Fruit fly (Drosophila melanogaster) whole organism, wandering third instar larva: ENCODE data around the gene CG18473.
A peak's percentile ranks its signal among the peaks of the same experiment; 100 is the strongest.

ENCODE experiments used
- Abd-B ChIP-seq: fragments of >200 bp; optimal IDR thresholded peaks from 2 replicates; lab custom pipeline; 2017; ENCODE audit warnings: missing biosample characterization, missing genetic modification characterization
- CG32264 ChIP-seq: fragments of 200-800 bp; sonication (Bioruptor generic); optimal IDR thresholded peaks from 2 replicates; lab custom pipeline; 2016; ENCODE audit warnings: missing biosample characterization, missing genetic modification characterization
- CG9705 ChIP-seq: fragments of 200-800 bp; sonication (Bioruptor generic); optimal IDR thresholded peaks from 2 replicates; lab custom pipeline; 2018; ENCODE audit warnings: missing biosample characterization, mild to moderate bottlenecking, missing genetic modification characterization
- CrebA ChIP-seq: fragments of 200-800 bp; sonication (Bioruptor generic); optimal IDR thresholded peaks from 2 replicates; lab custom pipeline; 2016; ENCODE audit warnings: missing biosample characterization, mild to moderate bottlenecking, missing genetic modification characterization, borderline replicate concordance
- Dfd ChIP-seq: fragments of >200 bp; optimal IDR thresholded peaks from 2 replicates; lab custom pipeline; 2017; ENCODE audit warnings: missing biosample characterization, missing genetic modification characterization
- GATAd ChIP-seq: sonication (Bioruptor generic); optimal IDR thresholded peaks from 2 replicates; lab custom pipeline; 2016; ENCODE audit warnings: missing biosample characterization, missing genetic modification characterization
- HLH106 ChIP-seq: fragments of 200-800 bp; optimal IDR thresholded peaks from 3 replicates; lab custom pipeline; 2019; ENCODE audit warnings: missing biosample characterization, mild to moderate bottlenecking, missing genetic modification characterization, moderate library complexity
- Hnf4 ChIP-seq: fragments of 200-800 bp; sonication (Bioruptor generic); optimal IDR thresholded peaks from 2 replicates; lab custom pipeline; 2016; ENCODE audit warnings: missing biosample characterization, mild to moderate bottlenecking, missing genetic modification characterization
- Hr78 ChIP-seq: fragments of >200 bp; optimal IDR thresholded peaks from 2 replicates; lab custom pipeline; 2017; ENCODE audit warnings: missing biosample characterization, missing genetic modification characterization
- Hr83 ChIP-seq: fragments of 200-300 bp; sonication (Bioruptor generic); optimal IDR thresholded peaks from 2 replicates; lab custom pipeline; 2016; ENCODE audit warnings: missing biosample characterization, mild to moderate bottlenecking, missing genetic modification characterization, moderate library complexity; ENCODE audit not compliant: poor library complexity, severe bottlenecking
- Jra ChIP-seq: sonication (Bioruptor generic); optimal IDR thresholded peaks from 2 replicates; lab custom pipeline; 2016; ENCODE audit warnings: missing biosample characterization, missing genetic modification characterization
- Mio ChIP-seq: sonication (Bioruptor generic); optimal IDR thresholded peaks from 2 replicates; lab custom pipeline; 2016; ENCODE audit warnings: missing biosample characterization, missing genetic modification characterization
- Myc ChIP-seq: fragments of >200 bp; optimal IDR thresholded peaks from 2 replicates; lab custom pipeline; 2017
- N ChIP-seq: fragments of >200 bp; optimal IDR thresholded peaks from 2 replicates; lab custom pipeline; 2018; ENCODE audit warnings: missing biosample characterization, missing external identifiers, missing genetic modification characterization
- OdsH ChIP-seq: fragments of 200-800 bp; sonication (Bioruptor generic); optimal IDR thresholded peaks from 2 replicates; lab custom pipeline; 2016; ENCODE audit warnings: missing biosample characterization, mild to moderate bottlenecking, missing genetic modification characterization
- Rel ChIP-seq, 2 experiments: fragments of 200-800 bp; sonication (Bioruptor generic) in 1 of 2; optimal IDR thresholded peaks; 2 replicates in 1 of 2; 3 replicates in 1 of 2; lab custom pipeline; 2016 to 2019; ENCODE audit warnings: mild to moderate bottlenecking in 2 of 2, missing biosample characterization in 2 of 2, missing genetic modification characterization in 2 of 2, moderate library complexity in 1 of 2
- Sp1 ChIP-seq: fragments of 200-800 bp; sonication (Bioruptor generic); optimal IDR thresholded peaks from 3 replicates; lab custom pipeline; 2019; ENCODE audit warnings: missing biosample characterization, mild to moderate bottlenecking, missing genetic modification characterization, moderate library complexity
- Vsx2 ChIP-seq: fragments of 200-300, 225-300 bp; sonication (Bioruptor generic); optimal IDR thresholded peaks from 2 replicates; lab custom pipeline; 2018; ENCODE audit warnings: missing biosample characterization, missing genetic modification characterization; ENCODE audit not compliant: partially characterized antibody
- br ChIP-seq: fragments of 200-800 bp; sonication (Bioruptor generic); optimal IDR thresholded peaks from 2 replicates; lab custom pipeline; 2016; ENCODE audit warnings: missing biosample characterization, missing genetic modification characterization
- brk ChIP-seq: fragments of 200-800 bp; sonication (Bioruptor generic); optimal IDR thresholded peaks from 2 replicates; lab custom pipeline; 2016; ENCODE audit warnings: missing biosample characterization, mild to moderate bottlenecking, missing genetic modification characterization
- dl ChIP-seq, 2 experiments: fragments of 175-275, 200-275 bp in 1 of 2; fragments of 200-275 bp in 1 of 2; sonication (Bioruptor generic); optimal IDR thresholded peaks; lab custom pipeline; 2018; ENCODE audit warnings: mild to moderate bottlenecking in 2 of 2, missing biosample characterization in 2 of 2, missing genetic modification characterization in 2 of 2, moderate library complexity in 2 of 2; ENCODE audit not compliant: partially characterized antibody in 2 of 2, insufficient read depth in 1 of 2
- dmrt93B ChIP-seq: fragments of 200-800 bp; sonication (Bioruptor generic); optimal IDR thresholded peaks from 2 replicates; lab custom pipeline; 2018; ENCODE audit warnings: missing biosample characterization, mild to moderate bottlenecking, missing genetic modification characterization
- dsf ChIP-seq: sonication (Bioruptor generic); optimal IDR thresholded peaks from 2 replicates; lab custom pipeline; 2016; ENCODE audit warnings: missing biosample characterization, missing genetic modification characterization, borderline replicate concordance
- ey ChIP-seq: fragments of 200-800 bp; sonication (Bioruptor generic); optimal IDR thresholded peaks from 2 replicates; lab custom pipeline; 2016; ENCODE audit warnings: missing biosample characterization, missing genetic modification characterization
- foxo ChIP-seq, 2 experiments: fragments of 200-800 bp; sonication (Bioruptor generic); optimal IDR thresholded peaks; 2 replicates in 1 of 2; 3 replicates in 1 of 2; lab custom pipeline; 2016 to 2017; ENCODE audit warnings: missing biosample characterization in 2 of 2, missing genetic modification characterization in 2 of 2
- fru ChIP-seq: fragments of 200-800 bp; sonication (Bioruptor generic); optimal IDR thresholded peaks from 3 replicates; lab custom pipeline; 2016; ENCODE audit warnings: missing biosample characterization, mild to moderate bottlenecking, missing genetic modification characterization
- h ChIP-seq: fragments of 200-800 bp; sonication (Bioruptor generic); optimal IDR thresholded peaks from 3 replicates; lab custom pipeline; 2016; ENCODE audit warnings: missing biosample characterization, mild to moderate bottlenecking, missing genetic modification characterization
- jim ChIP-seq: fragments of 175-275, 200-325 bp; sonication (Bioruptor generic); optimal IDR thresholded peaks from 2 replicates; lab custom pipeline; 2016; ENCODE audit warnings: missing biosample characterization, mild to moderate bottlenecking, missing genetic modification characterization
- lola ChIP-seq: fragments of >200 bp; optimal IDR thresholded peaks from 2 replicates; lab custom pipeline; 2017; ENCODE audit warnings: missing biosample characterization, missing genetic modification characterization
- pan ChIP-seq: fragments of >200 bp; optimal IDR thresholded peaks from 2 replicates; lab custom pipeline; 2017
- psq ChIP-seq: fragments of 200-800 bp; sonication (Bioruptor generic); optimal IDR thresholded peaks from 3 replicates; lab custom pipeline; 2017; ENCODE audit warnings: missing biosample characterization, mild to moderate bottlenecking, missing genetic modification characterization, moderate library complexity
- rgr ChIP-seq: fragments of 200-800 bp; sonication (Bioruptor generic); optimal IDR thresholded peaks from 3 replicates; lab custom pipeline; 2016; ENCODE audit warnings: missing biosample characterization, mild to moderate bottlenecking, missing genetic modification characterization
- sage ChIP-seq: fragments of 200-800 bp; sonication (Bioruptor generic); optimal IDR thresholded peaks from 2 replicates; lab custom pipeline; 2016; ENCODE audit warnings: missing biosample characterization, mild to moderate bottlenecking, missing genetic modification characterization
- sv ChIP-seq: fragments of 200-800 bp; sonication (Bioruptor generic); optimal IDR thresholded peaks from 3 replicates; lab custom pipeline; 2016; ENCODE audit warnings: missing biosample characterization, missing genetic modification characterization
- tai ChIP-seq: sonication (Bioruptor generic); optimal IDR thresholded peaks from 2 replicates; lab custom pipeline; 2016; ENCODE audit warnings: missing biosample characterization, missing genetic modification characterization
- usp ChIP-seq: fragments of >200 bp; optimal IDR thresholded peaks from 2 replicates; lab custom pipeline; 2017; ENCODE audit warnings: missing biosample characterization, missing genetic modification characterization
- woc ChIP-seq: sonication (Bioruptor generic); optimal IDR thresholded peaks from 2 replicates; lab custom pipeline; 2016; ENCODE audit warnings: missing biosample characterization, mild to moderate bottlenecking, missing genetic modification characterization

Gene CG18473

dm6 chr3R:9344186-9344790 is 18.8 kb upstream of the CG18473 start (continued):
- TF ChIP-seq Jra: no peak
- no peak for TF ChIP-seq Abd-B
- TF ChIP-seq Mio (GFP tag; lab: Kevin White, UChicago): no peak

DNA sequence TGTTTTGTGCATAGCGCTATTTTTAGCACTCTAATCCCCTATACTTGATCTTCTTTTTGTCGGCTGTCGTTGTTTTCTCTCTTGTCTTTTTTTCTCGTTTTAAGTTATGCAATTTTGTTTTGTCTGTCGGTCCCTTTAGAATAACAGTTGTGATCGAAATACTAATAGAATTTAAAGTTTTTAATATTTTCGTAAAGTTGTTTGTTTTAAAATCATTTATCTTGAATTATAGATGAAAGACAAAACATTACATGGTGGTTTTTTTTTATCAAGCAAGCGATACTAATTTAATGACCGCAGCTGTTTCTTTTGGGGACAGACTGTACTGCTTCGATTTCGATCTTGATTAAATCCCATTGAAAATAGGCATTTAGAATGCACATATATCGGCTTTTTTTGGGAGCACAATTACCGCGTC is 18.3 kb upstream of the CG18473 start:
- TF ChIP-seq dl (GFP tag; optimal IDR thresholded peaks at IDR 0.05; lab: Kevin White, UChicago; ENCODE audit: insufficient read depth in 1 of 2, partially characterized antibody in 2 of 2): no peak
- no peak for TF ChIP-seq Jra
- TF ChIP-seq CrebA (GFP tag; lab: Kevin White, UChicago): no peak
- no peak for TF ChIP-seq Hr83 (GFP tag; lab: Kevin White, UChicago)
- TF ChIP-seq Hnf4 (GFP tag; lab: Kevin White, UChicago): no peak
- TF ChIP-seq tai (GFP tag; lab: Kevin White, UChicago): no peak
- peak; percentile 40 for TF ChIP-seq rgr (GFP tag; lab: Kevin White, UChicago)
- TF ChIP-seq fru: peak; percentile 39
- TF ChIP-seq Dfd (GFP tag; lab: Kevin White, UChicago): no peak
- TF ChIP-seq OdsH (GFP tag; lab: Kevin White, UChicago): no peak
- TF ChIP-seq ey (GFP tag; lab: Kevin White, UChicago): no peak
- peak; percentile 28 to 35 for TF ChIP-seq foxo (GFP tag; optimal IDR thresholded peaks at IDR 0.05; lab: Kevin White, UChicago)
- no peak for TF ChIP-seq CG9705 (GFP tag; lab: Kevin White, UChicago)
- TF ChIP-seq jim (GFP tag; lab: Kevin White, UChicago): no peak
- no peak for TF ChIP-seq Sp1 (GFP tag; lab: Kevin White, UChicago)
- TF ChIP-seq Myc: no peak
- TF ChIP-seq CG32264 (GFP tag; lab: Kevin White, UChicago): no peak
- TF ChIP-seq sage (GFP tag; lab: Kevin White, UChicago): no peak
- TF ChIP-seq Hr78 (GFP tag; lab: Kevin White, UChicago): no peak
- no peak for TF ChIP-seq GATAd (GFP tag; lab: Kevin White, UChicago)
- TF ChIP-seq dmrt93B (GFP tag; lab: Kevin White, UChicago): no peak
- no peak for TF ChIP-seq Abd-B
- TF ChIP-seq woc: no peak
- no peak for TF ChIP-seq HLH106 (tag; lab: Kevin White, UChicago)
- TF ChIP-seq dsf (GFP tag; lab: Kevin White, UChicago): no peak
- no peak for TF ChIP-seq sv (GFP tag; lab: Kevin White, UChicago)
- no peak for TF ChIP-seq lola (GFP tag; lab: Kevin White, UChicago)
- TF ChIP-seq psq (GFP tag; lab: Kevin White, UChicago): peak; percentile 4
- TF ChIP-seq N (GFP tag; lab: Kevin White, UChicago): no peak
- no peak for TF ChIP-seq Vsx2
- no peak for TF ChIP-seq h (GFP tag; lab: Kevin White, UChicago)
- no peak for TF ChIP-seq brk (GFP tag; lab: Kevin White, UChicago)

DNA sequence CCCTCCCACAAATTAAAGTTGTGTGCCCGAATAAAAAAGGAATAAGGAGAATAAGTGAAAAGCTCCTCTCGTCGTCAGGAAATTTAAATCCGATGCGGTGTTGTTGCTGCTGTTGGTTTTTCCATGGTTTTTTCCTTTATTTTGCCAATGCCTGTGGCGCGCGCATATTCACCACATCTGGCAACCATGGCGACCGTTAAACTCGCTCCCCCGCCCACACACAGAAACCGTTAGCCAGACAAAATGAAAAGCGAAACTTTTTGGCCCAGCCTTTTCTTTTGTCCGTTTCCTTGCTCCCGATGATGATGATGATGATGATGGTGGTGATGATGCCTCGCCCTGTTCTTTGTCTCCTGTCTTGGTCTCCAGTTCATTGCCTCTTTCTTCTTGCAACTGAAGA is 17.2 kb upstream of the CG18473 start:
- TF ChIP-seq fru: no peak
- TF ChIP-seq OdsH (GFP tag; lab: Kevin White, UChicago): no peak
- no peak for TF ChIP-seq CG32264 (GFP tag; lab: Kevin White, UChicago)
- TF ChIP-seq usp (GFP tag; lab: Kevin White, UChicago): no peak
- no peak for TF ChIP-seq Vsx2

DNA sequence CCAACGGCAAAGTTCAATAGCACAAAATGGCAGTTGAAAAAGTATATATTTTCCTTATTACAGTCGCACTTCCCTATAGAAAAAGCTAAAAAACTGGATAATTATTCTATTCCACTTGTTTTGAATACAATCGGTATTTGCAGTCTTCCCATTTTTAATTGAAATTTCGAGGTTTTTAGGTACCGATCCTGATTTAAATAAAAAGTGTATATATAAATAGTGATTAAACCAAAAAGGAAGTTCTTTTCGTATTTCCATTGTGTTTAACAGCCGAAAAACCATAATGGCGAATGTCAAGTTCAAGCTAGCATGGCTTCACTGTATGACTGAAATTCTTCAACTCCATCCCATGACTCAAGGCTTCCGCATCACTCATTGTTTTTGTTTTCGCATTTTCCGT is 16.6 kb upstream of the CG18473 start:
- no peak for TF ChIP-seq pan
- no peak for TF ChIP-seq rgr (GFP tag; lab: Kevin White, UChicago)
- peak; percentile 13 for TF ChIP-seq HLH106 (tag; lab: Kevin White, UChicago)
- no peak for TF ChIP-seq sage (GFP tag; lab: Kevin White, UChicago)
- peak; percentile 11 for TF ChIP-seq ey (GFP tag; lab: Kevin White, UChicago)
- TF ChIP-seq Sp1 (GFP tag; lab: Kevin White, UChicago): peak; percentile 2
- TF ChIP-seq usp (GFP tag; lab: Kevin White, UChicago): no peak
- no peak for TF ChIP-seq Mio (GFP tag; lab: Kevin White, UChicago)
- TF ChIP-seq Hr78 (GFP tag; lab: Kevin White, UChicago): no peak
- peak in 1 of 2 experiments; percentile 35 for TF ChIP-seq foxo (GFP tag; optimal IDR thresholded peaks at IDR 0.05; lab: Kevin White, UChicago)
- no peak for TF ChIP-seq jim (GFP tag; lab: Kevin White, UChicago)
- TF ChIP-seq Jra: no peak
- TF ChIP-seq h (GFP tag; lab: Kevin White, UChicago): no peak
- TF ChIP-seq psq (GFP tag; lab: Kevin White, UChicago): no peak
- TF ChIP-seq OdsH (GFP tag; lab: Kevin White, UChicago): no peak
- no peak for TF ChIP-seq CG32264 (GFP tag; lab: Kevin White, UChicago)
- TF ChIP-seq brk (GFP tag; lab: Kevin White, UChicago): no peak
- TF ChIP-seq br (GFP tag; lab: Kevin White, UChicago): peak; percentile 27
- TF ChIP-seq Hr83 (GFP tag; lab: Kevin White, UChicago): no peak
- no peak for TF ChIP-seq tai (GFP tag; lab: Kevin White, UChicago)
- no peak for TF ChIP-seq dmrt93B (GFP tag; lab: Kevin White, UChicago)
- TF ChIP-seq N (GFP tag; lab: Kevin White, UChicago): no peak
- no peak for TF ChIP-seq CG9705 (GFP tag; lab: Kevin White, UChicago)
- TF ChIP-seq Myc: no peak
- TF ChIP-seq Rel (GFP tag; optimal IDR thresholded peaks at IDR 0.05; lab: Kevin White, UChicago): no peak
- TF ChIP-seq Rel (tag; optimal IDR thresholded peaks at IDR 0.05; lab: Kevin White, UChicago): no peak
- no peak for TF ChIP-seq sv (GFP tag; lab: Kevin White, UChicago)
- no peak for TF ChIP-seq Dfd (GFP tag; lab: Kevin White, UChicago)
- TF ChIP-seq fru: peak; percentile 11
- TF ChIP-seq Vsx2: no peak
- no peak for TF ChIP-seq lola (GFP tag; lab: Kevin White, UChicago)
- no peak for TF ChIP-seq dl (GFP tag; optimal IDR thresholded peaks at IDR 0.05; lab: Kevin White, UChicago; ENCODE audit: insufficient read depth in 1 of 2, partially characterized antibody in 2 of 2)
- no peak for TF ChIP-seq woc
- TF ChIP-seq GATAd (GFP tag; lab: Kevin White, UChicago): no peak
- no peak for TF ChIP-seq Hnf4 (GFP tag; lab: Kevin White, UChicago)
- TF ChIP-seq CrebA (GFP tag; lab: Kevin White, UChicago): no peak
- no peak for TF ChIP-seq Abd-B
